Fruit fly (Drosophila melanogaster): ENCODE results near the gene Or98b.

DNA sequence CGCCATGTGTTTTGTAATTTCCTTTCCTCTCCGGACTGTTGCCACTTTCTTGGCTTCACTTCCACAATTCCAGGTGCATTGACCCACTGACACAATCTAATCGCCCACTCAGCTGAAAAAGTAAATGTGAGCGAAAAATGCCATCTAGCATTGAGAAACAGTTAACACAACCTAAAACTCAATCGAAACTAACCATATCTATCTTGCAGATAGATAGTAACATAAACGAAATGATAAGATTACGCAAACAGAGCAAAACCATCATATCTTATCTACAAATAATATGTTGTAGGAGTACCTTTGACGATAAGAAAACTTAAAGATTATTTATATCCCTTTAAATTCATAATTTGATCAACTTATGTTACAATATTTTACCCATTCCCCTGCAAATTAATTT, 7.6 kb downstream of the Or98b start:
- TF ChIP-seq EcR (GFP tag; optimal IDR thresholded peaks at IDR 0.05), result no peak
- no peak for TF ChIP-seq pan (optimal IDR thresholded peaks at IDR 0.05)
